Fruit fly (Drosophila melanogaster): ENCODE results near the gene bowl.

The bowl gene

DNA sequence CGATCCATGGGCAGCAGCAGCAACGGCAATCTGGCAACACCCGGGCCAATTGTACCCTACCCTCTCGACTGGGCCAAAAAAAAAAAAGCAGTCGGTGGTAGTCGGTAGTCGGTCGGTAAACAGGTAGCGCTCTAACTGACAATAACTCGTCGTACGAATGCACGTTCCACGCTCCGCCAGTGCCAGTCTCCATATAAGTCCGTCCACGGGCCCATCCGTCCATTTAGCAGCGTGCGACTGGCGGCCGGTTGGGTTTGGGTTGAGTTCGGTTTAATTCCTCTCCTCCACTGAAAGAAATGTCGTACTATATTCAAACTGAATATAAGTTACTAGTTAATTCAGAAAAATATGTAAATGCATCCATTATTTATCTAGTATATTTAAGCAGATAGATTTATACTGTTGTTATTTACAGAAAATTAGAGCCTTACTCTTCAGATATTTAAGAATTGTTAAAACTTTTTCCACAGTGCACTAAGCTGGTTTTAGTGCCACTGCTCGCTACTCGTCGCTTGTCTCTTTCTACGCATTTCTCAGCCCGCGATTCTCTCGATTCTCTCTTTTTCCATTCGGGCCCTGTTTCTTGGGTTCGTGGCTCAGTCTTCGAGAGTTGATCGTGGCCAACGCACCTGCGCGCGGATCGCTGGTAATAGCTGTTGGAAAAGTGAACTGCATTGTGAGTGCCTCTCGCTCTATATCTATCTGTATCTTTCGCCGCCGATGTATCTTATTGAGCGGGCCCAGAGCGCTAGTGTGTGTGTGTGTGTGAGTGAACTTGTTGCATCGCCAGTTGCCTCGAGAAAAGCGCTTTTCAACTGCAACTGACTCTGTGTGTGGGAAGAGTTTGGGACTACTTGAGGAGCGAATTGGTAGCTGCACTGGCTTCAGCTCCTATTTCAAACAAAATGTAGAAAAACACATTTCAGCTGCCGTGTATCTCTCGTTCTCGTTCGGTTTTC lies at the start of gene bowl (continued):
- TF ChIP-seq zen2 (GFP tag; IDR thresholded peaks at IDR 0.05; ENCODE audit: partially characterized antibody) (0 out of 3 replicates have a peak, but pooled peaks have one; percentile 47), wor (GFP tag; IDR thresholded peaks at IDR 0.05) (peak; percentile 95), Stat92E (GFP tag; optimal IDR thresholded peaks at IDR 0.05) (peak in 2 of 3 experiments; percentile 38 to 84), CG30020 (tag; optimal IDR thresholded peaks at IDR 0.05) (peak; percentile 81), CG9876 (GFP tag; optimal IDR thresholded peaks at IDR 0.05) (peak; percentile 74), CG32767 (GFP tag; IDR thresholded peaks at IDR 0.05) (peak; percentile 97)

DNA sequence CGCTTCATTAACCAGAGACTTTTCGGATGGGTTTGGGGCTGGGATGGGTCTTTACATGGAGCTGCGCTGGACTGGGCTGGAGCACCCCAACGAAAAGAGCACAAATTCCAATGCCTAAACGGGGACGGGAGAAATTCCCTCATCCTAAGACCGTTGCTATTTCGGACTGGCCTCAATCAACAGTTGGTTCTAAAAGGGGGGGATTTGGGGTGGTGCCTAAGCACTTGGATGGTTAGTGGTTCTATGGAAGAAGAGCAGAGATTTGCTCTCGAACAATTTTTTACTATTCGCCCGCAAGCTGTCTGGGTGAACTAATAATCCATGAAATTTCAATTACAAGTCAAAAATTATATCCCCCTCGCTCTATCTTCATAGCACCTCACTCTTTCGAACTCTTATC lies 41.9 kb upstream of the bowl start:
- TF ChIP-seq H2.0 (GFP tag; IDR thresholded peaks at IDR 0.05), result no peak
- peak; percentile 26 for TF ChIP-seq CG10274 (GFP tag; optimal IDR thresholded peaks at IDR 0.05)
- no peak for TF ChIP-seq gce (GFP tag; IDR thresholded peaks at IDR 0.05)
- 0 out of 4 replicates have a peak, but pooled peaks have one; percentile 40 for TF ChIP-seq chinmo (GFP tag; IDR thresholded peaks at IDR 0.05; ENCODE audit: partially characterized antibody)
- no peak for TF ChIP-seq CG10979 (tag; optimal IDR thresholded peaks at IDR 0.05)
- TF ChIP-seq pzg (GFP tag; optimal IDR thresholded peaks at IDR 0.05), result no peak
- TF ChIP-seq cas (GFP tag; IDR thresholded peaks at IDR 0.05), result 0 out of 2 replicates have a peak, but pooled peaks have one; percentile 15
- TF ChIP-seq CG18599 (GFP tag; optimal IDR thresholded peaks at IDR 0.05), result peak; percentile 4
- TF ChIP-seq scrt (GFP tag; optimal IDR thresholded peaks at IDR 0.05), result peak; percentile 94
- TF ChIP-seq jigr1 (GFP tag; IDR thresholded peaks at IDR 0.05), result no peak
- peak; percentile 70 for TF ChIP-seq abd-A (tag; optimal IDR thresholded peaks at IDR 0.05)
- no peak for TF ChIP-seq CG3726 (GFP tag; IDR thresholded peaks at IDR 0.05)
- no peak for TF ChIP-seq CG7928 (GFP tag; optimal IDR thresholded peaks at IDR 0.05)
- TF ChIP-seq kah (GFP tag; optimal IDR thresholded peaks at IDR 0.05), result peak; percentile 41
- no peak for TF ChIP-seq CG12104 (GFP tag; optimal IDR thresholded peaks at IDR 0.05)
- no peak for TF ChIP-seq z (GFP tag; IDR thresholded peaks at IDR 0.05)

DNA sequence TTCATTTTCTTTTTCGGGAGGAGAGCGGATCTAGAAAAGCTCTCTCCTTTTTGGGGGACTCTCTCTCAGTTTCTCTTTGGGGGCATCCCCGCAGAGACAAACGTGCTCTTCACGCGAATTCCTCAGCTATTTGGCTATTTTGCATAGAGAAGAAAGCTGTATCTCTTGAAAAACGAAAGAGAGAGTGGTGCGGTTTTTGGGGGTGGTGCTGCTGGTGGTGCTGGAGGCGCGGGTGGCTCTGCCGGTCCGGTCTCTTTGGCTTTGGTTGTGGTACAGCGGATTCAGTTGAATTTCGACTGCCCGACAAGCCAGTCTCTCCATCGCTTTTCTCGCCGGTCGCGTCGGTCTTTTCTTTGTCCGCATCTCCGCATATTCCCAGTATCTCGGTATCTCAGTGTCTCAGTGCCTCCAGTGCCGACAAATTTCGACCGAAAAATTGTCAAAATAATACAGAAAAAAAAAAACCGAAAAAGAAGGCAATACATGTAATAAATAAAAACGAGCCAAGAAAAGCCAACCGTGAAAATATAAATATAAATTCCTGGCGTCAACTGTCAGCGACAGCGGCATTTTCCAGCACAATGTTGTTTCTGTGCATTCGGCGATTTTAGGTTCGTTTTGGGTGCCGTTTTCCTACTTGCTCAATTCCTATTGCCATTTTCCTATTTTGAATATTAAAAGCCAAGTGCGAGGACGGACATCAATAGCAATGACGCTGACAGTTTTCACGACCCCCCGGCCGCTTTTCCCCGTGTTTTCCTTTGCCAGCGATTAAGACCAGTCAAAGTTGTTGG lies 41.1 kb upstream of the bowl start, which contains the start of gene CG10019:
Gene CG10019 (plus strand): TSS at position 285 of the 794 bp plus-strand sequence.
- no peak for TF ChIP-seq Drgx (GFP tag; IDR thresholded peaks at IDR 0.05)
- no peak for TF ChIP-seq ems (GFP tag; optimal IDR thresholded peaks at IDR 0.05)
- 0 out of 2 replicates have a peak, but pooled peaks have one; percentile 18 for TF ChIP-seq rib (GFP tag; IDR thresholded peaks at IDR 0.05)
- TF ChIP-seq CkIIα-i1 (GFP tag; IDR thresholded peaks at IDR 0.05), result no peak
- TF ChIP-seq knrl (GFP tag; IDR thresholded peaks at IDR 0.05; ENCODE audit: partially characterized antibody), result no peak
- TF ChIP-seq CG11560 (tag; IDR thresholded peaks at IDR 0.05), result no peak
- no peak for TF ChIP-seq GATAe (GFP tag; conservative IDR thresholded peaks at IDR 0.05)
- peak; percentile 58 for TF ChIP-seq sd (tag; optimal IDR thresholded peaks at IDR 0.05)
- TF ChIP-seq CG12299 (tag; optimal IDR thresholded peaks at IDR 0.05), result no peak
- 0 out of 3 replicates have a peak, but pooled peaks have one; percentile 20 for TF ChIP-seq HLH4C (GFP tag; IDR thresholded peaks at IDR 0.05; ENCODE audit: partially characterized antibody)
- TF ChIP-seq danr (GFP tag; IDR thresholded peaks at IDR 0.05), result no peak
- TF ChIP-seq CG2875 (GFP tag; optimal IDR thresholded peaks at IDR 0.05), result no peak
- no peak for TF ChIP-seq Antp (GFP tag; optimal IDR thresholded peaks at IDR 0.05)
- TF ChIP-seq row (GFP tag; IDR thresholded peaks at IDR 0.05), result no peak
- TF ChIP-seq Optix (GFP tag; IDR thresholded peaks at IDR 0.05), result no peak
- no peak for TF ChIP-seq Fer3 (tag; optimal IDR thresholded peaks at IDR 0.05)
- peak; percentile 3 for TF ChIP-seq caup (GFP tag; optimal IDR thresholded peaks at IDR 0.05; ENCODE audit: severe bottlenecking)
- peak; percentile 98 for TF ChIP-seq CG3163 (GFP tag; optimal IDR thresholded peaks at IDR 0.05)
- peak; percentile 75 for TF ChIP-seq sens (GFP tag)
- 0 out of 3 replicates have a peak, but pooled peaks have one; percentile 8 for TF ChIP-seq Dbx (GFP tag; IDR thresholded peaks at IDR 0.05)
- peak; percentile 47 for TF ChIP-seq Deaf1 (tag; optimal IDR thresholded peaks at IDR 0.05)
- TF ChIP-seq Hand (GFP tag; optimal IDR thresholded peaks at IDR 0.05), result peak; percentile 26
- 0 out of 2 replicates have a peak, but pooled peaks have one; percentile 23 for TF ChIP-seq CG11696 (GFP tag; IDR thresholded peaks at IDR 0.05)

All from whole organism, embryonic.